Worm (Caenorhabditis elegans) whole organism, L2 larva: ENCODE measurements around the gene K09H11.9.
"Not testable (repeated sequence)": the region's sequence is repeated elsewhere in the genome, so short reads cannot be mapped to it uniquely, and the experiment has no call there.

Source experiments
- C34F6.9 ChIP-seq: fragments of 150-350 bp; optimal IDR thresholded peaks from 2 replicates; lab custom pipeline; 2014; ENCODE audit warnings: missing biosample characterization, missing genetic modification characterization
- R02D3.7 ChIP-seq: fragments of 150-350 bp; optimal IDR thresholded peaks from 2 replicates; lab custom pipeline; 2014; ENCODE audit warnings: missing biosample characterization, missing genetic modification characterization
- Y55F3AM.14 ChIP-seq: fragments of 200-800 bp; sonication (Bioruptor generic); optimal IDR thresholded peaks from 2 replicates; lab custom pipeline; 2018; ENCODE audit warnings: mild to moderate bottlenecking, missing genetic modification characterization, missing compliant biosample characterization
- ZK546.5 ChIP-seq: sonication (generic microtip); optimal IDR thresholded peaks from 2 replicates; lab custom pipeline; 2017; ENCODE audit warnings: missing biosample characterization, missing genetic modification characterization
- alr-1 ChIP-seq: fragments of 150-350 bp; optimal IDR thresholded peaks from 2 replicates; lab custom pipeline; 2014; ENCODE audit warnings: missing biosample characterization, missing genetic modification characterization
- aly-2 ChIP-seq: fragments of 150-350 bp; optimal IDR thresholded peaks from 2 replicates; lab custom pipeline; 2014; ENCODE audit warnings: missing biosample characterization, missing genetic modification characterization
- ceh-16 ChIP-seq: fragments of 150-350 bp; optimal IDR thresholded peaks from 2 replicates; lab custom pipeline; 2014; ENCODE audit warnings: missing biosample characterization, missing genetic modification characterization
- ceh-82 ChIP-seq: fragments of 150-350 bp; optimal IDR thresholded peaks from 2 replicates; lab custom pipeline; 2014; ENCODE audit warnings: missing biosample characterization, missing genetic modification characterization
- egl-27 ChIP-seq: sonication (generic microtip); optimal IDR thresholded peaks from 3 replicates; lab custom pipeline; 2017; ENCODE audit warnings: missing biosample characterization, missing genetic modification reagents, missing genetic modification characterization
- elt-1 ChIP-seq: fragments of 150-350 bp; optimal IDR thresholded peaks from 2 replicates; lab custom pipeline; 2014; ENCODE audit warnings: missing biosample characterization, missing genetic modification characterization
- elt-3 ChIP-seq: sonication (generic microtip); optimal IDR thresholded peaks from 2 replicates; lab custom pipeline; 2017; ENCODE audit warnings: missing biosample characterization, missing genetic modification characterization
- fos-1 ChIP-seq: fragments of 150-350 bp; optimal IDR thresholded peaks from 2 replicates; lab custom pipeline; 2014; ENCODE audit warnings: missing biosample characterization, missing genetic modification characterization
- gmeb-1 ChIP-seq: fragments of 150-350 bp; optimal IDR thresholded peaks from 2 replicates; lab custom pipeline; 2014; ENCODE audit warnings: missing biosample characterization, missing genetic modification characterization
- lin-11 ChIP-seq: fragments of 150-350 bp; sonication (generic microtip); optimal IDR thresholded peaks from 2 replicates; lab custom pipeline; 2014; ENCODE audit warnings: missing biosample characterization, missing genetic modification characterization, inconsistent platforms, mixed read lengths
- lin-13 ChIP-seq: fragments of 150-350 bp; optimal IDR thresholded peaks from 2 replicates; lab custom pipeline; 2014; ENCODE audit warnings: missing biosample characterization, missing genetic modification reagents, missing genetic modification characterization
- lin-39 ChIP-seq: fragments of 150-350 bp; optimal IDR thresholded peaks from 2 replicates; lab custom pipeline; 2014; ENCODE audit warnings: missing biosample characterization, missing genetic modification reagents, missing genetic modification characterization
- lsy-2 ChIP-seq, 2 experiments: fragments of 150-350 bp in 1 of 2; sonication (generic microtip) in 1 of 2; optimal IDR thresholded peaks; 2 replicates each; lab custom pipeline; 2014 to 2017; ENCODE audit warnings: missing biosample characterization in 2 of 2, missing genetic modification characterization in 2 of 2
- mab-5 ChIP-seq: fragments of 150-350 bp; optimal IDR thresholded peaks from 2 replicates; lab custom pipeline; 2014; ENCODE audit warnings: missing biosample characterization, missing genetic modification characterization
- mbf-1 ChIP-seq: sonication (generic microtip); optimal IDR thresholded peaks from 2 replicates; lab custom pipeline; 2017; ENCODE audit warnings: missing biosample characterization, missing genetic modification characterization
- mdl-1 ChIP-seq, 2 experiments: fragments of 150-350 bp in 1 of 2; sonication (generic microtip) in 1 of 2; optimal IDR thresholded peaks; 2 replicates each; lab custom pipeline; 2017; ENCODE audit warnings: missing biosample characterization in 2 of 2, missing genetic modification characterization in 2 of 2
- nhr-11 ChIP-seq: fragments of 150-350 bp; optimal IDR thresholded peaks from 2 replicates; lab custom pipeline; 2014; ENCODE audit warnings: missing biosample characterization, missing genetic modification characterization
- nhr-129 ChIP-seq: fragments of 150-350 bp; optimal IDR thresholded peaks from 2 replicates; lab custom pipeline; 2014; ENCODE audit warnings: missing biosample characterization, missing genetic modification characterization
- nhr-21 ChIP-seq: fragments of 150-350 bp; optimal IDR thresholded peaks from 2 replicates; lab custom pipeline; 2014; ENCODE audit warnings: missing biosample characterization, missing genetic modification characterization
- nhr-23 ChIP-seq: fragments of 150-350 bp; optimal IDR thresholded peaks from 2 replicates; lab custom pipeline; 2014; ENCODE audit warnings: missing biosample characterization, missing genetic modification reagents, missing genetic modification characterization
- nhr-25 ChIP-seq: fragments of 150-350 bp; sonication (generic microtip); optimal IDR thresholded peaks from 3 replicates; lab custom pipeline; 2014; ENCODE audit warnings: missing biosample characterization, missing genetic modification characterization
- nhr-6 ChIP-seq: fragments of 150-350 bp; optimal IDR thresholded peaks from 2 replicates; lab custom pipeline; 2014; ENCODE audit warnings: missing biosample characterization, missing genetic modification characterization
- nhr-77 ChIP-seq: fragments of 150-350 bp; optimal IDR thresholded peaks from 2 replicates; lab custom pipeline; 2014; ENCODE audit warnings: missing biosample characterization, missing genetic modification characterization
- peb-1 ChIP-seq: fragments of 150-350 bp; optimal IDR thresholded peaks from 2 replicates; lab custom pipeline; 2014; ENCODE audit warnings: missing biosample characterization, missing genetic modification characterization
- sem-4 ChIP-seq: fragments of 150-350 bp; optimal IDR thresholded peaks from 2 replicates; lab custom pipeline; 2014; ENCODE audit warnings: missing biosample characterization, missing genetic modification reagents, missing genetic modification characterization
- skn-1 ChIP-seq: sonication (generic microtip); optimal IDR thresholded peaks from 2 replicates; lab custom pipeline; 2017; ENCODE audit warnings: missing biosample characterization, missing genetic modification characterization
- sma-3 ChIP-seq: sonication (generic microtip); optimal IDR thresholded peaks from 2 replicates; lab custom pipeline; 2016; ENCODE audit warnings: missing genetic modification reagents, missing genetic modification characterization, missing compliant biosample characterization
- snpc-4 ChIP-seq: fragments of 150-350 bp; optimal IDR thresholded peaks from 2 replicates; lab custom pipeline; 2014; ENCODE audit warnings: missing biosample characterization, missing genetic modification characterization
- unc-39 ChIP-seq: fragments of 150-350 bp; optimal IDR thresholded peaks from 2 replicates; lab custom pipeline; 2014; ENCODE audit warnings: missing biosample characterization, missing genetic modification characterization
- unc-62 ChIP-seq: fragments of 150-350 bp; optimal IDR thresholded peaks from 2 replicates; lab custom pipeline; 2014; ENCODE audit warnings: missing biosample characterization, missing genetic modification reagents, missing genetic modification characterization
- ztf-1 ChIP-seq: fragments of 200-800 bp; sonication (Bioruptor generic); conservative IDR thresholded peaks from 2 replicates; pipeline ENCODE4 v1.3.6; 2022; ENCODE audit warnings: missing genetic modification characterization, missing compliant biosample characterization
- ztf-11 ChIP-seq: sonication (generic microtip); optimal IDR thresholded peaks from 2 replicates; lab custom pipeline; 2017; ENCODE audit warnings: missing biosample characterization, missing genetic modification characterization

K09H11.9 gene

DNA sequence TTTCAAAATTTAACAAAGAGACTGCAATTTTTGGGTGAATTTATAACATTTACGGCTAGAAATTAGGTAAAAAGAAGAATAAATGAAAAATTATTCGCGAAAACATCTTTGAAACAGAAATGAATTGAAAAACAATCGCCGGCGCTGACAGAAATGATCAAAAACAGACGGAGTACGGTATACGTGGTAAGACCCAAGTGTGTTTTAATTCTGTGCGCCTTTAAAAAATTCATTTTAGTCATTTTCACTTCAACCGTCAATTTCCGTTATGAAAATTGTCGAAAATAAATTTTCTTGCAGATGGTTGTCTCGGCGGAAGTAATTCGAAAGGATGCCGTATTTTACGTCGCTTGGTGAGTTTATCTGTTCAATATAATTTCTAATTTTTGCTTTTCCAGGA is 39.8 kb upstream of the K09H11.9 start, which contains the start of gene C53A3.3:
TSS of gene C53A3.3 (plus strand) at position 301 of the 400 bp plus-strand sequence.
- no peak for TF ChIP-seq elt-3 (tag; lab: Kevin White, UChicago)
- no peak for TF ChIP-seq ZK546.5 (tag; lab: Kevin White, UChicago)
- TF ChIP-seq elt-1 = no peak
- TF ChIP-seq mab-5 (tag; lab: Kevin White, UChicago) = no peak
- TF ChIP-seq ztf-1 (GFP tag; lab: Robert Waterston, UW) = no peak

DNA sequence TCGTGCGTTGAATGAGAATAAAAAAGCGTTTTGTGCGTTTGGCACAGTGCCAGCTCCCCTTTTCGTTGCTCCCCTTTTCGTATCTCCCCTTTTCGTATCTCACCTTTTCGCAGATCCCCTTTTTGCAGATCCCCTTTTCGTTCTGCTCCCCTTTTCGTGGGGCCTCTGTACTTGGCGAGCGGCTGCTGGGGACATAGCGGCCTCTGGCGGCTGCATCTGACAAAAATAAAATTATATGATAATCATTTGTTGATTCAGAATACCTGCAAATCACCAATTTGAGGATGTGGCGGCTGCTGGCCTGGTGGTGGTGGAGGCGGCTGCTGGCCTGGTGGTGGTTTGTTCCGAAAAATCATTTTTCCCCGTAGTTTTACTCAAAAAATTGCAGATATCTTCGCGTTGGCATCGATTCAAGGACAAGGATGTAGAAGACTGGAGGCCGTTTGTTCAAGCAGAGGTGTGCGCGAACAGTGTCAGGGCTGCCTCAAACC is 38.8 kb upstream of the K09H11.9 start, which contains the start of gene K09H11.11:
TSS of gene K09H11.11 (minus strand) at position 51 of the 491 bp plus-strand sequence.
- not testable (repeated sequence) for TF ChIP-seq lin-39; nhr-129 (tag; lab: Kevin White, UChicago); C34F6.9
- TF ChIP-seq, all 48 proteins: peak for 0; not testable (repeated sequence) for 48

DNA sequence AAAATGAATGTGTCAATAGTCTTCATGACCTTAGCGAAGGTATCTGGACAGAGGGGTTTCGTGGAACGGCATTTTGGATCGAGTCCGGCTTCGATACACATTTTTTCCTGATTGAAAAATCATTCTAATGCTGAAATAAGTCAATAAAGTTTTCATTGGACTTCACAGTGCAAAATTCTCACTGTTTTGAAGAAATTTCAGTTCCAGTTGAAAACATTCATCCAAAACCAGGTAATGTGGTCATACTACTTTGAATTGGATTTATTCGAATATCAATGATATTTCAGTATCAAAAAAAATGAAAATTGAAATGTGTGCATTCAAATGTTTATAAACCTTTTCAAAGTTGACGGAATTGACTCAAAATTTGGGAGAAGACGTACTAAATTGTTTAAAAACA is 37.0 kb upstream of the K09H11.9 start, which contains the start of gene pgph-1:
TSS of gene pgph-1 (minus strand) at position 101 of the 400 bp plus-strand sequence.
- no peak for TF ChIP-seq ztf-1 (GFP tag; lab: Robert Waterston, UW)
- no peak for TF ChIP-seq lsy-2 (tag; optimal IDR thresholded peaks at IDR 0.05; lab: Kevin White, UChicago)
- no peak for TF ChIP-seq elt-1
- TF ChIP-seq mbf-1 (tag; lab: Kevin White, UChicago) = no peak
- TF ChIP-seq nhr-11 = no peak
- no peak for TF ChIP-seq aly-2 (tag; lab: Kevin White, UChicago)
- no peak for TF ChIP-seq mab-5 (tag; lab: Kevin White, UChicago)
- no peak for TF ChIP-seq unc-39 (tag; lab: Kevin White, UChicago)
- no peak for TF ChIP-seq lin-39
- TF ChIP-seq sem-4 (tag; lab: Kevin White, UChicago) = no peak
- TF ChIP-seq R02D3.7 (tag; lab: Kevin White, UChicago) = no peak
- TF ChIP-seq, all 48 proteins: peak for 0

DNA sequence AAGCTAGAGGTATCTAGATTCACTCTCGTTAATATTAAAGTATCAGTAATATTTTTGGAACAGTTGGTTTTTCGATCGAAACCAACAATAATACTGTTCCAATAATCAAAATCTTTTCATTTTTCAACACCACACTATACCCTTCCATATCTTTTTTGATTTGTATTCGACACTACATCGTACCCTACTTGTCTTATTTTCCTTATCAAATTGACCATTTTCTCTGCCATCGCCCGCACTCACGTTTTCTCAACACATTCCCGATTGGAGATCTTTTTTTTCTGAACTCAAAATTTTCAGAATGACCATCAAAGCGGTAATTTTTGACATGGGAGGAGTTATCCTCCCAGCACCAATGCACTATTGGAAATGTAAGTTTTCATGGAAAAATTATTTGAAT is 31.1 kb upstream of the K09H11.9 start, which contains the start of gene acds-10:
TSS of gene acds-10 (plus strand) at position 301 of the 400 bp plus-strand sequence.
- TF ChIP-seq lin-39 = no peak
- TF ChIP-seq fos-1 (tag; lab: Kevin White, UChicago) = peak; percentile 6

DNA sequence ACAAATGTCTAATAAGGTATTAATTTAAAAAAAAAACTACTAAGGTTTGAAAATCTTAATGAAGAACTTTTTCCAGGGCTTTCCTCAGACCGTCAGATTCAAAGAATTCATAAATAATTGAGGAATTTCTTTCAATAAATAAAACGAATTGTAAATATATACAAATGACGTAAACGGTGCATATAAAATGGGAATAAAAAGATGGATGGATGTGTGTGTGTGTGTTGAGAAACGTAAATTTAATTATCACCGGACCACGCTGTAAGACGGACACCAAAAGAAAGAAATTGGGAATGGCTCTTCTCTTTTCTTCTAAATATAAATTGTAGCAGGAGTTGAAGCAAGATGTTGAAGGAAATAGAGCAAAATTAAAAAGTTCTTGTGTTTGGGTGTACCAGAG is 29.8 kb upstream of the K09H11.9 start:
- no peak for TF ChIP-seq ZK546.5 (tag; lab: Kevin White, UChicago)
- TF ChIP-seq sma-3 = no peak
- no peak for TF ChIP-seq lin-11 (tag; lab: Kevin White, UChicago)
- no peak for TF ChIP-seq elt-1
- no peak for TF ChIP-seq skn-1
- TF ChIP-seq sem-4 (tag; lab: Kevin White, UChicago) = no peak
- TF ChIP-seq nhr-21 (tag; lab: Kevin White, UChicago) = no peak
- no peak for TF ChIP-seq mab-5 (tag; lab: Kevin White, UChicago)
- no peak for TF ChIP-seq gmeb-1 (tag; lab: Kevin White, UChicago)
- TF ChIP-seq C34F6.9 = no peak
- TF ChIP-seq mdl-1 (tag; optimal IDR thresholded peaks at IDR 0.05; lab: Kevin White, UChicago) = no peak
- no peak for TF ChIP-seq nhr-6
- no peak for TF ChIP-seq egl-27 (tag; lab: Kevin White, UChicago)
- TF ChIP-seq peb-1 (tag; lab: Kevin White, UChicago) = no peak
- TF ChIP-seq snpc-4 (tag; lab: Kevin White, UChicago) = no peak
- no peak for TF ChIP-seq alr-1 (tag; lab: Kevin White, UChicago)
- no peak for TF ChIP-seq nhr-25 (tag; lab: Kevin White, UChicago)

DNA sequence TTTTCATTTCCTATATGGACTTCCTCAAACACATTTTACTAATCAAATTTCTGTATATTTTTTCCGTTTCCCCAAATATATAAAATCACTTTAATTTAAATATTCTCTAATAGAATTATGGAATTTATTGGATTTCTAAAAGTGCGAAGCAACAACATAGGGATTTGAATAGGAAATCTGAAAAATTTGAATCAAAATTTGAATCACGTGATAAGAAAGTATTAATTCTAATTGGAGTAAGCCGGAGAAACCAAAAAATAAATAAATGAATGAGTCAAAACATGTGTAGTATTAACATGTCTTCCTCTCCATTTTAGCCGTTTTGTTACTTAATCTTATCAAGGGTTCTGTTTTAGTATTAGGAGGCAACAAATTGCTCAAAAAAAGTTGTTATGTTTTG is 24.8 kb upstream of the K09H11.9 start:
- TF ChIP-seq nhr-77 (tag; lab: Kevin White, UChicago) = no peak
- TF ChIP-seq lin-13 (GFP tag; lab: Kevin White, UChicago) = no peak
- TF ChIP-seq nhr-23 (tag; lab: Kevin White, UChicago) = no peak
- TF ChIP-seq ztf-11 (tag; lab: Kevin White, UChicago) = no peak
- no peak for TF ChIP-seq R02D3.7 (tag; lab: Kevin White, UChicago)
- no peak for TF ChIP-seq skn-1
- TF ChIP-seq C34F6.9 = no peak
- TF ChIP-seq egl-27 (tag; lab: Kevin White, UChicago) = no peak
- no peak for TF ChIP-seq ceh-16
- TF ChIP-seq mbf-1 (tag; lab: Kevin White, UChicago) = no peak
- TF ChIP-seq elt-3 (tag; lab: Kevin White, UChicago) = no peak
- TF ChIP-seq lsy-2 (tag; optimal IDR thresholded peaks at IDR 0.05; lab: Kevin White, UChicago) = no peak
- TF ChIP-seq snpc-4 (tag; lab: Kevin White, UChicago) = no peak
- no peak for TF ChIP-seq ceh-82 (tag; lab: Kevin White, UChicago)
- no peak for TF ChIP-seq unc-62 (GFP tag; lab: Kevin White, UChicago)
- TF ChIP-seq nhr-25 (tag; lab: Kevin White, UChicago) = no peak
- TF ChIP-seq nhr-129 (tag; lab: Kevin White, UChicago) = no peak
- TF ChIP-seq Y55F3AM.14 (GFP tag; lab: Kevin White, UChicago) = no peak
